Fruit fly (Drosophila melanogaster): ENCODE data around the gene emei.

The emei gene

dm6 chr3L:11113198-11114197 is 4.0 kb downstream of the emei start, which contains the start of gene Sod1 (continued):
- TF ChIP-seq CG9139 (GFP tag; optimal IDR thresholded peaks at IDR 0.05) (peak; percentile 88), Eip93F (GFP tag; optimal IDR thresholded peaks at IDR 0.05) (peak; percentile 5), Eip75B (GFP tag; optimal IDR thresholded peaks at IDR 0.05) (no peak), pdm3 (GFP tag; optimal IDR thresholded peaks at IDR 0.05) (no peak), fd85E (GFP tag; optimal IDR thresholded peaks at IDR 0.05) (no peak), CG3919 (GFP tag; optimal IDR thresholded peaks at IDR 0.05) (no peak), vri (GFP tag; optimal IDR thresholded peaks at IDR 0.05) (no peak), cyc (GFP tag; optimal IDR thresholded peaks at IDR 0.05) (no peak), dsx (GFP tag; optimal IDR thresholded peaks at IDR 0.05; ENCODE audit: poor library complexity, severe bottlenecking) (peak; percentile 58), CG3032 (tag; optimal IDR thresholded peaks at IDR 0.05) (no peak), Sox14 (GFP tag; optimal IDR thresholded peaks at IDR 0.05) (peak; percentile 58), topi (GFP tag; optimal IDR thresholded peaks at IDR 0.05) (no peak), CG11294 (GFP tag; IDR thresholded peaks at IDR 0.05) (no peak), CG10631 (GFP tag; optimal IDR thresholded peaks at IDR 0.05) (no peak), Eip78C (GFP tag) (peak; percentile 79), dac (GFP tag; optimal IDR thresholded peaks at IDR 0.05) (no peak), CG16779 (tag; optimal IDR thresholded peaks at IDR 0.05) (peak; percentile 60), CG6808 (GFP tag; optimal IDR thresholded peaks at IDR 0.05) (peak; percentile 88), CG1621 (tag; optimal IDR thresholded peaks at IDR 0.05) (peak; percentile 61), fkh (GFP tag; optimal IDR thresholded peaks at IDR 0.05) (peak; percentile 19), eg (GFP tag; IDR thresholded peaks at IDR 0.05) (no peak; the same call in 2 of the 3 replicates), salr (GFP tag; optimal IDR thresholded peaks at IDR 0.05) (peak in 1 of 2 experiments; percentile 47), Hr39 (GFP tag; optimal IDR thresholded peaks at IDR 0.05) (no peak), CG6276 (GFP tag; optimal IDR thresholded peaks at IDR 0.05) (no peak), ss (GFP tag; optimal IDR thresholded peaks at IDR 0.05) (peak; percentile 92 to 93), Hr38 (GFP tag; optimal IDR thresholded peaks at IDR 0.05) (no peak), achi (GFP tag; optimal IDR thresholded peaks at IDR 0.05) (peak; percentile 25), esn (GFP tag; optimal IDR thresholded peaks at IDR 0.05) (peak; percentile 2), Blimp-1 (GFP tag; optimal IDR thresholded peaks at IDR 0.05) (peak; percentile 40)

dm6 chr3L:11117733-11118132 is 8.2 kb downstream of the emei start:
- TF ChIP-seq CG6276 (GFP tag; optimal IDR thresholded peaks at IDR 0.05) (no peak), Ets21C (GFP tag; optimal IDR thresholded peaks at IDR 0.05) (no peak), Hr39 (GFP tag; optimal IDR thresholded peaks at IDR 0.05) (no peak), pdm3 (GFP tag; optimal IDR thresholded peaks at IDR 0.05) (no peak), CG8632 (GFP tag; optimal IDR thresholded peaks at IDR 0.05) (no peak), net (GFP tag; optimal IDR thresholded peaks at IDR 0.05) (no peak), Ets96B (tag; optimal IDR thresholded peaks at IDR 0.05) (no peak), Eip78C (GFP tag) (no peak), CG15336 (GFP tag; IDR thresholded peaks at IDR 0.05) (no peak), CG8119 (GFP tag; IDR thresholded peaks at IDR 0.05) (no peak), Hr4 (GFP tag; optimal IDR thresholded peaks at IDR 0.05) (no peak), salr (GFP tag; optimal IDR thresholded peaks at IDR 0.05) (no peak), achi (GFP tag; optimal IDR thresholded peaks at IDR 0.05) (no peak), ss (GFP tag; optimal IDR thresholded peaks at IDR 0.05) (no peak), OdsH (GFP tag; optimal IDR thresholded peaks at IDR 0.05) (no peak), Eip75B (GFP tag; optimal IDR thresholded peaks at IDR 0.05) (no peak)

All from whole organism, prepupa.